Worm (Caenorhabditis elegans): ENCODE data around the gene try-3.

Gene try-3

ce11 chrIV:6526522-6526921 lies 30.4 kb upstream of the try-3 start:
- no peak for TF ChIP-seq skn-1 (tag; optimal IDR thresholded peaks at IDR 0.05)
- TF ChIP-seq nhr-25 (tag; optimal IDR thresholded peaks at IDR 0.05) = no peak
- TF ChIP-seq snpc-4 (tag; optimal IDR thresholded peaks at IDR 0.05) = no peak
- no peak for TF ChIP-seq nhr-129 (tag; optimal IDR thresholded peaks at IDR 0.05)
- no peak for TF ChIP-seq ceh-16 (tag; optimal IDR thresholded peaks at IDR 0.05)
- no peak for TF ChIP-seq sma-3 (GFP tag; optimal IDR thresholded peaks at IDR 0.05)
- TF ChIP-seq unc-62 (GFP tag; optimal IDR thresholded peaks at IDR 0.05) = no peak
- no peak for TF ChIP-seq ztf-1 (GFP tag; conservative IDR thresholded peaks at IDR 0.05)
- TF ChIP-seq egl-27 (tag; optimal IDR thresholded peaks at IDR 0.05) = no peak
- TF ChIP-seq nhr-6 (tag; optimal IDR thresholded peaks at IDR 0.05) = no peak
- TF ChIP-seq lin-11 (tag; optimal IDR thresholded peaks at IDR 0.05) = no peak

ce11 chrIV:6528202-6528601 lies 28.8 kb upstream of the try-3 start:
- TF ChIP-seq nhr-6 (tag; optimal IDR thresholded peaks at IDR 0.05) = no peak
- no peak for TF ChIP-seq nhr-25 (tag; optimal IDR thresholded peaks at IDR 0.05)
- no peak for TF ChIP-seq nhr-10 (tag; optimal IDR thresholded peaks at IDR 0.05)
- TF ChIP-seq mdl-1 (tag; optimal IDR thresholded peaks at IDR 0.05) = no peak
- TF ChIP-seq ZK546.5 (tag; optimal IDR thresholded peaks at IDR 0.05) = no peak
- no peak for TF ChIP-seq ztf-11 (tag; optimal IDR thresholded peaks at IDR 0.05)
- TF ChIP-seq gmeb-1 (tag; optimal IDR thresholded peaks at IDR 0.05) = no peak
- no peak for TF ChIP-seq zag-1 (tag; optimal IDR thresholded peaks at IDR 0.05)
- no peak for TF ChIP-seq skn-1 (tag; optimal IDR thresholded peaks at IDR 0.05)
- no peak for TF ChIP-seq mbf-1 (tag; optimal IDR thresholded peaks at IDR 0.05)
- no peak for TF ChIP-seq Y55F3AM.14 (GFP tag; optimal IDR thresholded peaks at IDR 0.05)
- TF ChIP-seq peb-1 (tag; optimal IDR thresholded peaks at IDR 0.05) = no peak

- TF ChIP-seq nhr-25 (tag; optimal IDR thresholded peaks at IDR 0.05) = no peak
- TF ChIP-seq sma-3 (GFP tag; optimal IDR thresholded peaks at IDR 0.05) = no peak
- no peak for TF ChIP-seq mab-5 (tag; optimal IDR thresholded peaks at IDR 0.05)
- TF ChIP-seq ama-1 (optimal IDR thresholded peaks at IDR 0.05) = no peak
- TF ChIP-seq Y55F3AM.14 (GFP tag; optimal IDR thresholded peaks at IDR 0.05) = no peak
- TF ChIP-seq alr-1 (tag; optimal IDR thresholded peaks at IDR 0.05) = no peak
- no peak for TF ChIP-seq sma-9 (GFP tag; optimal IDR thresholded peaks at IDR 0.05)
- no peak for TF ChIP-seq sma-9 (tag; optimal IDR thresholded peaks at IDR 0.05)
- TF ChIP-seq nhr-6 (tag; optimal IDR thresholded peaks at IDR 0.05) = no peak
- no peak for TF ChIP-seq unc-39 (tag; optimal IDR thresholded peaks at IDR 0.05)
These were observed 27.1 kb upstream of the try-3 start for ce11 chrIV:6529832-6530231.

- TF ChIP-seq lin-13 (GFP tag; optimal IDR thresholded peaks at IDR 0.05) (no peak), elt-1 (tag; optimal IDR thresholded peaks at IDR 0.05) (no peak), nhr-12 (tag; optimal IDR thresholded peaks at IDR 0.05) (no peak), ztf-4 (tag; optimal IDR thresholded peaks at IDR 0.05) (no peak), egl-27 (tag; optimal IDR thresholded peaks at IDR 0.05) (no peak), alr-1 (tag; optimal IDR thresholded peaks at IDR 0.05) (no peak), C34F6.9 (tag; optimal IDR thresholded peaks at IDR 0.05) (no peak), F13H6.1 (tag; optimal IDR thresholded peaks at IDR 0.05) (no peak)
These were observed 25.5 kb upstream of the try-3 start, which contains the start of gene C01G5.4 for ce11 chrIV:6531450-6531849. TSS of gene C01G5.4 (plus strand) at chrIV:6531750.

ce11 chrIV:6535908-6536307 lies 21.0 kb upstream of the try-3 start, which contains the start of gene C01G5.3:
TSS of gene C01G5.3 (plus strand) at chrIV:6536208.
- TF ChIP-seq nhr-129 (tag; optimal IDR thresholded peaks at IDR 0.05) (no peak), dmd-4 (tag; optimal IDR thresholded peaks at IDR 0.05) (no peak), blmp-1 (tag; optimal IDR thresholded peaks at IDR 0.05; ENCODE audit: insufficient read depth) (no peak), mdl-1 (tag; optimal IDR thresholded peaks at IDR 0.05) (no peak), nhr-21 (tag; optimal IDR thresholded peaks at IDR 0.05) (no peak), unc-62 (GFP tag; optimal IDR thresholded peaks at IDR 0.05) (no peak), aly-2 (tag; optimal IDR thresholded peaks at IDR 0.05) (no peak), lin-11 (tag; optimal IDR thresholded peaks at IDR 0.05) (no peak), unc-55 (GFP tag; optimal IDR thresholded peaks at IDR 0.05) (no peak), ZK546.5 (tag; optimal IDR thresholded peaks at IDR 0.05) (no peak), alr-1 (tag; optimal IDR thresholded peaks at IDR 0.05) (no peak), ztf-4 (tag; optimal IDR thresholded peaks at IDR 0.05) (no peak)

Data from whole organism, L2 larva.